Worm (Caenorhabditis elegans): ENCODE results near the gene T20B12.3.

The T20B12.3 gene

DNA sequence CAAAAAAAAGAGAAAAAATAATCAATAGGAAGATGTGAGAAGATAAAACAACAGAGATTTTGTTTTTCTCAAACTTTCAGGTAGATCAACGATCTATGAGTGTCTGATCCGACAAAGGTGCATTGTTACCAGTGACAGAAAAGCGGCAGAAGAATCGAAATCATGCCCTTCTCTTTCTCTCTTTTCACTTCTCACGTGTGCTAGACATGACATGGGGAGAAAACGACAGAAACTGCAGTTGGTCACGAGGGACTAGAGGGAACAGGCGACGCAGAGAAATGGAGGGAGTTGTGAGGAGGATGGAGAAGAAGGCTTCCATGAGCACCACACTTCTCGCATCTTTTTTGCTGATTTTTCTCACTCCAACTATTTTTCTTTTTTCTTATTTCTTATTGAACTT is 46.7 kb upstream of the T20B12.3 start, which contains the start of gene F56C9.10 (continued):
- no peak for TF ChIP-seq daf-19 (GFP tag; conservative IDR thresholded peaks at IDR 0.05)
- TF ChIP-seq R02D3.7 (tag; optimal IDR thresholded peaks at IDR 0.05), result no peak
- TF ChIP-seq dmd-9 (GFP tag; IDR thresholded peaks at IDR 0.05), result no peak
- peak; percentile 89 for TF ChIP-seq nhr-11 (tag; optimal IDR thresholded peaks at IDR 0.05)
- no peak for TF ChIP-seq spr-3 (GFP tag; optimal IDR thresholded peaks at IDR 0.05)
- no peak for TF ChIP-seq zfp-2 (tag; optimal IDR thresholded peaks at IDR 0.05)
- TF ChIP-seq unc-39 (tag; optimal IDR thresholded peaks at IDR 0.05), result no peak
- peak; percentile 72 for TF ChIP-seq nhr-102 (tag; optimal IDR thresholded peaks at IDR 0.05)
- TF ChIP-seq lin-13 (GFP tag; optimal IDR thresholded peaks at IDR 0.05), result peak; percentile 35
- no peak for TF ChIP-seq lim-7 (GFP tag; IDR thresholded peaks at IDR 0.05)
- TF ChIP-seq ztf-11 (tag; optimal IDR thresholded peaks at IDR 0.05), result no peak
- peak; percentile 26 for TF ChIP-seq pqm-1 (tag; optimal IDR thresholded peaks at IDR 0.05)
- TF ChIP-seq php-3 (GFP tag; IDR thresholded peaks at IDR 0.05), result no peak
- TF ChIP-seq mxl-2 (GFP tag; conservative IDR thresholded peaks at IDR 0.05), result 0 out of 2 replicates have a peak, but pooled peaks have one; percentile 18
- peak; percentile 82 for TF ChIP-seq ceh-20 (GFP tag; IDR thresholded peaks at IDR 0.05)
- peak; percentile 95 for TF ChIP-seq mep-1 (tag; optimal IDR thresholded peaks at IDR 0.05)
- peak; percentile 90 for TF ChIP-seq nhr-28 (tag; optimal IDR thresholded peaks at IDR 0.05)
- TF ChIP-seq saeg-2 (GFP tag; IDR thresholded peaks at IDR 0.05), result 0 out of 2 replicates have a peak, but pooled peaks have one; percentile 38
- no peak for TF ChIP-seq fos-1 (tag; optimal IDR thresholded peaks at IDR 0.05)
- no peak for TF ChIP-seq lin-15B (tag; optimal IDR thresholded peaks at IDR 0.05)
- TF ChIP-seq mdl-1 (tag; optimal IDR thresholded peaks at IDR 0.05), result peak; percentile 91 to 99
- peak; percentile 55 for TF ChIP-seq nhr-6 (tag; optimal IDR thresholded peaks at IDR 0.05)
- TF ChIP-seq unc-130 (GFP tag; optimal IDR thresholded peaks at IDR 0.05), result no peak
- no peak for TF ChIP-seq snpc-4 (tag; optimal IDR thresholded peaks at IDR 0.05)
- TF ChIP-seq nhr-41 (GFP tag; IDR thresholded peaks at IDR 0.05), result no peak
- no peak for TF ChIP-seq lir-3 (tag; optimal IDR thresholded peaks at IDR 0.05)
- peak; percentile 66 for TF ChIP-seq dpl-1 (GFP tag; optimal IDR thresholded peaks at IDR 0.05)
- peak; percentile 40 for TF ChIP-seq ama-1 (optimal IDR thresholded peaks at IDR 0.05)
- peak in 1 of 2 experiments; percentile 100 for TF ChIP-seq unc-62 (GFP tag; optimal IDR thresholded peaks at IDR 0.05 in 1 of 2)
- TF ChIP-seq unc-62 (tag; optimal IDR thresholded peaks at IDR 0.05), result no peak
- TF ChIP-seq zfp-3 (GFP tag; conservative IDR thresholded peaks at IDR 0.05), result peak; percentile 78
- no peak for TF ChIP-seq vab-7 (GFP tag; IDR thresholded peaks at IDR 0.05)
- TF ChIP-seq lin-39 (tag; optimal IDR thresholded peaks at IDR 0.05), result no peak
- no peak for TF ChIP-seq ceh-62 (tag; optimal IDR thresholded peaks at IDR 0.05)
- peak; percentile 77 for TF ChIP-seq nhr-48 (tag; optimal IDR thresholded peaks at IDR 0.05)
- TF ChIP-seq hlh-30 (tag; optimal IDR thresholded peaks at IDR 0.05; ENCODE audit: insufficient read depth), result peak; percentile 100
- TF ChIP-seq ceh-44 (GFP tag; IDR thresholded peaks at IDR 0.05), result no peak
- TF ChIP-seq zip-11 (GFP tag; IDR thresholded peaks at IDR 0.05), result no peak
- TF ChIP-seq ces-1 (GFP tag; optimal IDR thresholded peaks at IDR 0.05), result no peak
- 0 out of 2 replicates have a peak, but pooled peaks have one; percentile 30 for TF ChIP-seq Y105C5A.15 (GFP tag; IDR thresholded peaks at IDR 0.05)
- peak; percentile 73 for TF ChIP-seq T26A8.4 (GFP tag; IDR thresholded peaks at IDR 0.05)
- TF ChIP-seq dmd-6 (GFP tag; IDR thresholded peaks at IDR 0.05), result peak; percentile 89
- TF ChIP-seq fkh-10 (GFP tag; optimal IDR thresholded peaks at IDR 0.05), result no peak
- peak; percentile 7 for TF ChIP-seq F37D6.2 (tag; optimal IDR thresholded peaks at IDR 0.05)
- TF ChIP-seq daf-12 (tag; optimal IDR thresholded peaks at IDR 0.05), result no peak
- no peak; the same call in none of the 2 replicates for TF ChIP-seq ctbp-1 (GFP tag; IDR thresholded peaks at IDR 0.05)
- TF ChIP-seq hmg-1.1 (GFP tag; IDR thresholded peaks at IDR 0.05), result peak; percentile 84
- TF ChIP-seq mxl-3 (GFP tag; optimal IDR thresholded peaks at IDR 0.05), result peak; percentile 94
- TF ChIP-seq lin-1 (GFP tag; IDR thresholded peaks at IDR 0.05), result 0 out of 2 replicates have a peak, but pooled peaks have one; percentile 36
- no peak for TF ChIP-seq ZK546.5 (tag; optimal IDR thresholded peaks at IDR 0.05)
- no peak for TF ChIP-seq snpc-1.2 (GFP tag; IDR thresholded peaks at IDR 0.05)
- TF ChIP-seq cey-2 (tag; optimal IDR thresholded peaks at IDR 0.05; ENCODE audit: borderline replicate concordance, insufficient read depth), result peak; percentile 89
- peak; percentile 69 for TF ChIP-seq rbr-2 (tag; optimal IDR thresholded peaks at IDR 0.05)
